Worm (Caenorhabditis elegans): ENCODE measurements around the gene C05C8.1.
A peak's percentile ranks its signal among the peaks of the same experiment; 100 is the strongest.

C05C8.1 gene

DNA sequence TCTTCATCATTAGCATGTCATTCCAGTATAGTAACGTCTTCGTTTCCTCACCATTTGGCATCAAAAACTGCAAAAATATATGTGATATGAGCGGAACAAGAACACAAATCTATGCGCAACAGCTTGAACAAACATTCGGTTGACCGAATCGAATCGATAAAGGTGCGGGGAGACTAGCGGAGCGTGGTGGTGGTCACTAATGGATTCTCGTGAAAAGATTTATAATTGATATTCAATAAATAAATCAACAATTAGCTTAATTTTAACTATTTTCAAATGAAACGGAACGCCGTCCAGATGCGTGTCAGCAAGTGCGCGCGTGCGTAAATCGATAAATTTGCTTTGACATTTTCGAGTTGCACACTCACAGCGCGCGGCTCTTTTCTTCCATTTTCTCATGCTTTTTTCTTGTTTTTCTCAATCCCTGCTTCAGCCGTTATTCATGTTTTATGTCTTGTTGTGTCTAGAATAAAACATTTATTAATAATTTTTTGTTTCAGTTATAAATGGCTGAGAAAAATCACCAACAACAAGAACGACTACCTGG, 18.5 kb upstream of the C05C8.1 start, which contains the start of the genes C13F10.8, C13F10.6 and kxd-1 (continued):
- TF ChIP-seq nhr-237 (tag; optimal IDR thresholded peaks at IDR 0.05), result no peak
- no peak for TF ChIP-seq hlh-17 (GFP tag; optimal IDR thresholded peaks at IDR 0.05; ENCODE audit: borderline replicate concordance)
- no peak for TF ChIP-seq swsn-7 (tag; optimal IDR thresholded peaks at IDR 0.05)
- TF ChIP-seq ceh-8 (GFP tag; optimal IDR thresholded peaks at IDR 0.05), result no peak
- no peak for TF ChIP-seq nhr-71 (tag; optimal IDR thresholded peaks at IDR 0.05)
- TF ChIP-seq ces-1 (GFP tag; optimal IDR thresholded peaks at IDR 0.05), result no peak
- no peak for TF ChIP-seq lin-15B (tag; optimal IDR thresholded peaks at IDR 0.05)
- no peak for TF ChIP-seq ceh-90 (tag; optimal IDR thresholded peaks at IDR 0.05)

DNA sequence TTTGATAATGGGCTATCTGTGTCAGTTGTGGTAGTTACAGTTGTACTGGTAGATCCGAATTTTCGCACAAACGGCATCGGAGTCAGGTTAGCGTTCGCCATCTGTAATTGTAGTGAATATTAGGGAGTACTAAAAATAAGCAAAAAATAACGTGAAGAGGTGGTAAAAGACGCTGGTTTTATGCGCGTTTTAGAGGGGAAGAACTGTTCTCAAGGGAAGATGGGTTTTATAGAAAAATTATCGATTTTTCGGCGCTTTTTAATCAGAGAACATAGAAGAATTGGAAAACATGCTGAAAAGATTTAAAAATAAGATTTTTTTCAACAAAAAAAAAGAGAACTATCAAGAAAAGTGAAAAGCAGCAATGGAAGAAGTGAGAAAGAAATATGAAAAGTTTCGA, 16.4 kb upstream of the C05C8.1 start, which contains the start of gene C13F10.7:
TSS of gene C13F10.7 (minus strand) at position 101 of the 400 bp plus-strand sequence.
- TF ChIP-seq mdl-1 (tag; optimal IDR thresholded peaks at IDR 0.05) (no peak), tbx-2 (tag; optimal IDR thresholded peaks at IDR 0.05) (no peak), F16B12.6 (tag; optimal IDR thresholded peaks at IDR 0.05) (no peak), pax-3 (tag; optimal IDR thresholded peaks at IDR 0.05) (no peak), zag-1 (tag; optimal IDR thresholded peaks at IDR 0.05) (no peak), elt-2 (tag; optimal IDR thresholded peaks at IDR 0.05) (no peak), C34B4.2 (tag; optimal IDR thresholded peaks at IDR 0.05) (no peak), vab-15 (tag; optimal IDR thresholded peaks at IDR 0.05) (no peak), swsn-7 (tag; optimal IDR thresholded peaks at IDR 0.05) (no peak), C04F5.9 (tag; optimal IDR thresholded peaks at IDR 0.05) (no peak), rnt-1 (tag; optimal IDR thresholded peaks at IDR 0.05) (no peak), irx-1 (tag; optimal IDR thresholded peaks at IDR 0.05) (no peak), nhr-12 (tag; optimal IDR thresholded peaks at IDR 0.05) (no peak), nhr-84 (tag; optimal IDR thresholded peaks at IDR 0.05) (no peak), zip-4 (GFP tag; optimal IDR thresholded peaks at IDR 0.05) (no peak), nhr-76 (tag; optimal IDR thresholded peaks at IDR 0.05) (no peak), ceh-63 (GFP tag; optimal IDR thresholded peaks at IDR 0.05) (no peak), ces-1 (GFP tag; optimal IDR thresholded peaks at IDR 0.05) (no peak), lin-35 (GFP tag; optimal IDR thresholded peaks at IDR 0.05) (no peak), mab-9 (GFP tag; IDR thresholded peaks at IDR 0.05) (no peak)

DNA sequence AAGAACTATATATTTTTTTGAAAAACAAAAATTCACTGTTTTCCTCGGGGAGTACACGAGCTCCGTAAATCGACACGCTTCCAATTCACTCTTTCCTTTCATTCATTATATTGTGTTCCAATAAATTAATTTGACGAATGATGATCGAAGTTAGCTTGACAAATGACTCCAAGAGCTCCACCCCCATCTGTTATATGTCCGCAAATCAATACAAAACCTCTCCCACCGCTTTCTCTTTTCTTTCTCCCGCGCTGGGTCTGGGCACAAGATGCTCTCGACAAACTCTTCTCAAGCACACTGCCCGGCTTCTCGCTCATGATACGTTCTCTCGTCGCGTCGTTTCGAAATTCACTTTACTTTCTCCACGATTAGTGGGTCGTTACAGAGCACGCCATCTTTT, 15.6 kb upstream of the C05C8.1 start, which contains the start of gene C13F10.1:
TSS of gene C13F10.1 (plus strand) at position 138 of the 400 bp plus-strand sequence.
- no peak for TF ChIP-seq mab-9 (GFP tag; IDR thresholded peaks at IDR 0.05)
- no peak for TF ChIP-seq zag-1 (tag; optimal IDR thresholded peaks at IDR 0.05)
- TF ChIP-seq hlh-17 (GFP tag; optimal IDR thresholded peaks at IDR 0.05; ENCODE audit: borderline replicate concordance), result no peak
- TF ChIP-seq dsc-1 (tag; optimal IDR thresholded peaks at IDR 0.05), result peak; percentile 23
- no peak for TF ChIP-seq C16A3.4 (tag; optimal IDR thresholded peaks at IDR 0.05)
- peak; percentile 53 for TF ChIP-seq rnt-1 (tag; optimal IDR thresholded peaks at IDR 0.05)
- TF ChIP-seq nhr-237 (tag; optimal IDR thresholded peaks at IDR 0.05), result no peak
- TF ChIP-seq lin-14 (GFP tag; optimal IDR thresholded peaks at IDR 0.05), result peak; percentile 40
- TF ChIP-seq ceh-82 (tag; optimal IDR thresholded peaks at IDR 0.05), result peak in 1 of 3 experiments; percentile 2

DNA sequence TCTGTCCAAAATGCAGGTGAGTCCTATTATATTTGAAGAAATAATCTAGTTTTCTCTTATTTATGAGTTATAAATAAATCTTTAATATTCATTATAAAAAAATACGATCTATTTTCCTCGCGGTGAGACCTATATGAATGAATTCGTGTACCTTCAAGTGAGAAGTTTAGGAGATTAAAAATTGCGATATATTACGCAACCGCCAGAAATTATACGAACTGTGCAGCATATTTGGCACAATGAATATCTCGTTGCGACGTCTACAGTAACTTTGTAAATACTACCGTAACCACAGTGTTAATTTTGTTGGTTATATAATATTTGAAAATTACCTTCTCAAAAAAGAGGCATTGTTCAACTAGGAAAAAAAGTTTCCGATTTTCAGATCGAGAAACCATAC, 15.2 kb upstream of the C05C8.1 start:
- TF ChIP-seq rnt-1 (tag; optimal IDR thresholded peaks at IDR 0.05), result no peak
- TF ChIP-seq nhr-20 (tag; optimal IDR thresholded peaks at IDR 0.05), result no peak

DNA sequence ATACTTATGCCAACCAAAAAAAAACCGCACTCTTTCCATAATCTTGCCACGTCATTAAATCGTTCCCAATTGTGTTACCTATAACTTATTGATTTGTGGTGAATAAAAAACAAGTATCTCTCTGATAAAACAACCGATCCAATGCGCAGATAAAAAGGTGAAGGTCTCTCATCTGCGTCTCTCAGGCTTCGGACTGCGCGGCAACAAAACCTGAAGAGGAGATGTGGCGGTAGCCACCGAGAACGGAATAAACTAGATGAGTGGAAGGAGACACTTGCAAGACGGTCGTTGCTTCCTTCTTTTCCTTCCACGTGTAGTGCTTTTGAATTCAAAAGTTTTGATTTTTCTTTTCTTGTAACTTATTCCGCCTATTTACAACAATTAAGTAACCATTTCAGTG, 14.6 kb upstream of the C05C8.1 start, which contains the start of gene fkb-3:
TSS of gene fkb-3 (plus strand) at position 277 of the 400 bp plus-strand sequence.
- TF ChIP-seq rnt-1 (tag; optimal IDR thresholded peaks at IDR 0.05), result peak; percentile 3
- peak; percentile 68 for TF ChIP-seq blmp-1 (tag; optimal IDR thresholded peaks at IDR 0.05)
- no peak for TF ChIP-seq vab-15 (tag; optimal IDR thresholded peaks at IDR 0.05)
- no peak for TF ChIP-seq zag-1 (tag; optimal IDR thresholded peaks at IDR 0.05)
- TF ChIP-seq efl-3 (GFP tag; optimal IDR thresholded peaks at IDR 0.05), result no peak
- peak in 1 of 6 experiments; percentile 38 for TF ChIP-seq elt-3 (tag; optimal IDR thresholded peaks at IDR 0.05)
- no peak for TF ChIP-seq nhr-19 (GFP tag; conservative IDR thresholded peaks at IDR 0.05)
- TF ChIP-seq lin-14 (GFP tag; optimal IDR thresholded peaks at IDR 0.05), result peak; percentile 46
- peak; percentile 20 for TF ChIP-seq mep-1 (tag; optimal IDR thresholded peaks at IDR 0.05)
- no peak for TF ChIP-seq hpl-2 (GFP tag; optimal IDR thresholded peaks at IDR 0.05)

All from whole organism, L1 larva.